Worm (Caenorhabditis elegans) whole organism, L4/young adult: Measurements from ENCODE around the gene ZK1127.12.
A peak's percentile ranks its signal among the peaks of the same experiment; 100 is the strongest.

Source experiments
- W03F9.2 ChIP-seq: fragments of 150-350 bp; optimal IDR thresholded peaks from 2 replicates; lab custom pipeline; 2014; ENCODE audit warnings: missing biosample characterization, missing genetic modification characterization
- dao-5 ChIP-seq: sonication (generic microtip); optimal IDR thresholded peaks from 2 replicates; lab custom pipeline; 2016; ENCODE audit warnings: missing genotype, missing genetic modification characterization, moderate library complexity, missing compliant biosample characterization
- him-1 ChIP-seq: sonication (generic microtip); optimal IDR thresholded peaks from 2 replicates; lab custom pipeline; 2016; ENCODE audit warnings: missing genotype, missing genetic modification reagents, missing genetic modification characterization, missing compliant biosample characterization

DNA sequence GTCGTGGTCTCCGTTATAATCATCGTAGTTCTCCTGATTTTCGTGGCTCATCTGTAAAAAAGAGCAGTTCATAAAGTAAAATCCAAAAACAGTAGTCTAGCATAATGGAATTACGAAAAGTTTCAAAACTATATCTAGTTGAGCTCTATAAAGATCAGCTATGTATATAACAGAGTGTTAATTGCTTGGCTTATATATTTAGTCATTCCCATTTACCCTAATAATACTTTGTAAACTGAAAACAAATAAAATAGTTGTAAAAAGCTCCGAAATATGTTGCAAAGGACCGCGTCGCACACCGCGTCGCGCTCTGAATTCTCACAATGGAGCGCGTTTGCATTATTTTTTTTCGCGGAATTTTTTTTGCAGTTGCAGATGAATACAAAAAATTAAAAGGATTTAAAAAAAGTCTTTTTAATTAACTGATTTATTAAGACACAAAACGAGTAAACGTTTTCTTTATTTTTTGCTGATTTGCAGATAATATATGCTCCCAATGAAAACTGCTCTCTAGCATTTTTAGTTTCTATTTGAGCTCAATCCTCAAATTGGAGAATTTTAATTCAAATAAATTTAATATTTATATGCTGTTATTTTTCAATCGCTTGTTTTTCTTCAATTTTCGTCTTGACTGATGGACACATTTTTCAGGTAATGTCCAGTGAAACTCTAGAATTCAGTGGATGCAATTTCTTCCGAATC, 1.7 kb upstream of the ZK1127.12 start, which contains the start of the genes tcer-1 and ZK1127.5:
- TF ChIP-seq W03F9.2 (tag; lab: Kevin White, UChicago) (peak; percentile 74), dao-5 (tag; lab: Kevin White, UChicago) (no peak), him-1 (tag; lab: Kevin White, UChicago) (no peak)
